Fruit fly (Drosophila melanogaster): ENCODE results near the gene CG9922.

CG9922 gene

dm6 chr3R:14048702-14049142 is 12.5 kb upstream of the CG9922 start (continued):
- TF ChIP-seq CG12299 (tag; optimal IDR thresholded peaks at IDR 0.05) (no peak), CG4360 (GFP tag; IDR thresholded peaks at IDR 0.05) (no peak), tna (GFP tag; IDR thresholded peaks at IDR 0.05; ENCODE audit: partially characterized antibody) (no peak), ranshi (GFP tag; IDR thresholded peaks at IDR 0.05) (no peak), CTCF (GFP tag; optimal IDR thresholded peaks at IDR 0.05) (no peak), CG10209 (GFP tag; optimal IDR thresholded peaks at IDR 0.05) (no peak), pzg (GFP tag; optimal IDR thresholded peaks at IDR 0.05) (no peak), B-H1 (GFP tag; IDR thresholded peaks at IDR 0.05) (no peak), tap (tag; optimal IDR thresholded peaks at IDR 0.05) (no peak), Med (GFP tag) (no peak), Dfd (GFP tag; optimal IDR thresholded peaks at IDR 0.05) (no peak), ara (GFP tag; IDR thresholded peaks at IDR 0.05) (no peak), NC2β (GFP tag; optimal IDR thresholded peaks at IDR 0.05) (no peak), klu (GFP tag; IDR thresholded peaks at IDR 0.05) (no peak), Bdp1 (GFP tag; optimal IDR thresholded peaks at IDR 0.05) (no peak), MBD-R2 (GFP tag; IDR thresholded peaks at IDR 0.05) (no peak), Hr78 (GFP tag; optimal IDR thresholded peaks at IDR 0.05) (no peak), unpg (GFP tag; optimal IDR thresholded peaks at IDR 0.05) (peak; percentile 10), CG14710 (tag; optimal IDR thresholded peaks at IDR 0.05) (no peak), CG11560 (tag; IDR thresholded peaks at IDR 0.05) (no peak), vvl (GFP tag; IDR thresholded peaks at IDR 0.05) (no peak), Taf1 (GFP tag; IDR thresholded peaks at IDR 0.05) (no peak), Mad (GFP tag; optimal IDR thresholded peaks at IDR 0.05) (no peak), Lhr (GFP tag; optimal IDR thresholded peaks at IDR 0.05) (no peak), CG7839 (tag; optimal IDR thresholded peaks at IDR 0.05) (peak; percentile 43), yki (optimal IDR thresholded peaks at IDR 0.05) (no peak), kay (GFP tag; optimal IDR thresholded peaks at IDR 0.05) (no peak), grau (tag; optimal IDR thresholded peaks at IDR 0.05) (peak; percentile 81), CG34422 (GFP tag; IDR thresholded peaks at IDR 0.05) (no peak), bbx (GFP tag; IDR thresholded peaks at IDR 0.05; ENCODE audit: partially characterized antibody) (no peak), zfh1 (GFP tag; IDR thresholded peaks at IDR 0.05) (no peak), CG7556 (GFP tag; optimal IDR thresholded peaks at IDR 0.05) (peak; percentile 11), bigmax (GFP tag; optimal IDR thresholded peaks at IDR 0.05) (no peak), cg (GFP tag; optimal IDR thresholded peaks at IDR 0.05) (no peak), gcm2 (GFP tag; optimal IDR thresholded peaks at IDR 0.05) (no peak), Fer2 (tag; optimal IDR thresholded peaks at IDR 0.05) (peak; percentile 2), CG14014 (GFP tag; IDR thresholded peaks at IDR 0.05) (no peak), sisA (GFP tag; IDR thresholded peaks at IDR 0.05) (no peak), pho (GFP tag; optimal IDR thresholded peaks at IDR 0.05) (no peak), tin (GFP tag; optimal IDR thresholded peaks at IDR 0.05) (no peak), CG15514 (GFP tag; optimal IDR thresholded peaks at IDR 0.05) (peak; percentile 10), CG7786 (GFP tag; optimal IDR thresholded peaks at IDR 0.05) (no peak), CG33557 (GFP tag; optimal IDR thresholded peaks at IDR 0.05) (no peak), CrebB (tag; optimal IDR thresholded peaks at IDR 0.05) (no peak), HmgD (GFP tag; optimal IDR thresholded peaks at IDR 0.05) (no peak), CG6254 (GFP tag; optimal IDR thresholded peaks at IDR 0.05) (no peak), CG10979 (tag; optimal IDR thresholded peaks at IDR 0.05) (no peak), vfl (GFP tag; optimal IDR thresholded peaks at IDR 0.05) (no peak), Ptx1 (GFP tag; IDR thresholded peaks at IDR 0.05) (no peak), CG13775 (GFP tag; optimal IDR thresholded peaks at IDR 0.05) (no peak), Oaz (GFP tag; IDR thresholded peaks at IDR 0.05) (no peak), CG9437 (GFP tag; optimal IDR thresholded peaks at IDR 0.05) (no peak), CG1792 (GFP tag; optimal IDR thresholded peaks at IDR 0.05) (no peak)
